Fruit fly (Drosophila melanogaster): ENCODE data around the gene CG6865.

Gene CG6865

dm6 chr3L:18828318-18828717 is 35.1 kb upstream of the CG6865 start (continued):
- peak in 1 of 2 experiments; percentile 34 for TF ChIP-seq insv (GFP tag; optimal IDR thresholded peaks at IDR 0.05)
- TF ChIP-seq yki (optimal IDR thresholded peaks at IDR 0.05) = no peak
- no peak for TF ChIP-seq CG43689 (GFP tag; IDR thresholded peaks at IDR 0.05)
- no peak for TF ChIP-seq CG6272 (GFP tag; IDR thresholded peaks at IDR 0.05)
- no peak for TF ChIP-seq slp2 (GFP tag; optimal IDR thresholded peaks at IDR 0.05)
- peak; percentile 99 for TF ChIP-seq Dp (GFP tag; optimal IDR thresholded peaks at IDR 0.05)
- peak; percentile 7 for TF ChIP-seq CG2120 (GFP tag; optimal IDR thresholded peaks at IDR 0.05)
- TF ChIP-seq CG2116 (GFP tag; optimal IDR thresholded peaks at IDR 0.05) = peak; percentile 42
- no peak for TF ChIP-seq sens-2 (GFP tag; IDR thresholded peaks at IDR 0.05)
- TF ChIP-seq CG8944 (GFP tag; optimal IDR thresholded peaks at IDR 0.05) = no peak
- peak; percentile 68 for TF ChIP-seq Opbp (GFP tag; IDR thresholded peaks at IDR 0.05; ENCODE audit: partially characterized antibody)
- TF ChIP-seq sob (GFP tag; IDR thresholded peaks at IDR 0.05) = 0 out of 2 replicates have a peak, but pooled peaks have one; percentile 21
- TF ChIP-seq esg (GFP tag; conservative IDR thresholded peaks at IDR 0.05) = no peak
- no peak for TF ChIP-seq CG14667 (GFP tag; IDR thresholded peaks at IDR 0.05)
- no peak for TF ChIP-seq CG7839 (tag; optimal IDR thresholded peaks at IDR 0.05)
- TF ChIP-seq corto (GFP tag; optimal IDR thresholded peaks at IDR 0.05) = peak; percentile 38
- TF ChIP-seq vnd (GFP tag; IDR thresholded peaks at IDR 0.05; ENCODE audit: partially characterized antibody) = peak; percentile 41; the same call in 2 of the 3 replicates
- TF ChIP-seq odd (GFP tag; optimal IDR thresholded peaks at IDR 0.05) = no peak
- TF ChIP-seq cad (GFP tag; optimal IDR thresholded peaks at IDR 0.05) = peak; percentile 87
- TF ChIP-seq CG1529 (GFP tag; optimal IDR thresholded peaks at IDR 0.05) = peak; percentile 16
- peak; percentile 98 for TF ChIP-seq E2f2 (GFP tag; IDR thresholded peaks at IDR 0.05)
- peak; percentile 64 for TF ChIP-seq BEAF-32 (GFP tag; optimal IDR thresholded peaks at IDR 0.05)
- TF ChIP-seq Hey (tag; optimal IDR thresholded peaks at IDR 0.05) = no peak
- no peak for TF ChIP-seq mam (GFP tag; optimal IDR thresholded peaks at IDR 0.05)
- TF ChIP-seq CG8281 (tag; optimal IDR thresholded peaks at IDR 0.05) = no peak
- TF ChIP-seq PHDP (tag; optimal IDR thresholded peaks at IDR 0.05) = no peak
- TF ChIP-seq dimm (GFP tag; IDR thresholded peaks at IDR 0.05) = no peak
- peak; percentile 57 for TF ChIP-seq HmgZ (tag; optimal IDR thresholded peaks at IDR 0.05)
- TF ChIP-seq CG14014 (GFP tag; IDR thresholded peaks at IDR 0.05) = no peak
- peak; percentile 45 for TF ChIP-seq CG1603 (tag; optimal IDR thresholded peaks at IDR 0.05)
- TF ChIP-seq CG17829 (tag; optimal IDR thresholded peaks at IDR 0.05) = peak; percentile 1
- peak; percentile 100 for TF ChIP-seq CG6654 (GFP tag; optimal IDR thresholded peaks at IDR 0.05)
- TF ChIP-seq ara (GFP tag; IDR thresholded peaks at IDR 0.05) = no peak
- peak; percentile 77; the same call in 1 of the 2 replicates for TF ChIP-seq CG42726 (GFP tag; IDR thresholded peaks at IDR 0.05; ENCODE audit: partially characterized antibody)
- peak; percentile 28; the same call in 1 of the 2 replicates for TF ChIP-seq MBD-R2 (GFP tag; IDR thresholded peaks at IDR 0.05)
- TF ChIP-seq pzg (GFP tag; optimal IDR thresholded peaks at IDR 0.05) = peak; percentile 67
- TF ChIP-seq dmrt11E (tag; optimal IDR thresholded peaks at IDR 0.05) = no peak
- TF ChIP-seq CG7928 (GFP tag; optimal IDR thresholded peaks at IDR 0.05) = no peak
- TF ChIP-seq CG15514 (GFP tag; optimal IDR thresholded peaks at IDR 0.05) = peak; percentile 20
- TF ChIP-seq MESR4 (GFP tag; optimal IDR thresholded peaks at IDR 0.05) = no peak
- no peak for TF ChIP-seq CG5180 (GFP tag; optimal IDR thresholded peaks at IDR 0.05)
- no peak for TF ChIP-seq CG9797 (GFP tag; optimal IDR thresholded peaks at IDR 0.05)
- TF ChIP-seq ab (GFP tag; optimal IDR thresholded peaks at IDR 0.05) = no peak
- TF ChIP-seq emc (GFP tag; optimal IDR thresholded peaks at IDR 0.05) = no peak
- TF ChIP-seq tll (GFP tag; optimal IDR thresholded peaks at IDR 0.05) = no peak
- TF ChIP-seq Bgb (GFP tag; IDR thresholded peaks at IDR 0.05; ENCODE audit: partially characterized antibody) = peak; percentile 83
- no peak for TF ChIP-seq CG9932 (GFP tag; IDR thresholded peaks at IDR 0.05)
- no peak for TF ChIP-seq CG1602 (GFP tag; optimal IDR thresholded peaks at IDR 0.05)
- 0 out of 3 replicates have a peak, but pooled peaks have one; percentile 41 for TF ChIP-seq CG2199 (GFP tag; IDR thresholded peaks at IDR 0.05)
- TF ChIP-seq HLH4C (GFP tag; IDR thresholded peaks at IDR 0.05; ENCODE audit: partially characterized antibody) = peak; percentile 78
- no peak for TF ChIP-seq gce (GFP tag; IDR thresholded peaks at IDR 0.05)
